Worm (Caenorhabditis elegans) whole organism, midembryonic: Measurements from ENCODE around the gene npp-18.

Experiments
- T22C8.4 ChIP-seq: fragments of 200-800 bp; sonication (Bioruptor generic); IDR thresholded peaks from 2 replicates; pipeline ENCODE4 v1.3.6; 2022; ENCODE audit warnings: missing genetic modification characterization, missing compliant biosample characterization
- cog-1 ChIP-seq: sonication (generic microtip); optimal IDR thresholded peaks from 2 replicates; lab custom pipeline; 2016; ENCODE audit warnings: missing genetic modification characterization, missing compliant biosample characterization
- flt-1 ChIP-seq: fragments of 200-800 bp; sonication (Bioruptor generic); IDR thresholded peaks from 2 replicates; pipeline ENCODE4 v1.3.6; 2022; ENCODE audit warnings: missing genetic modification characterization, missing compliant biosample characterization
- klf-2 ChIP-seq: fragments of 200-800 bp; sonication (Bioruptor generic); conservative IDR thresholded peaks from 2 replicates; pipeline ENCODE4 v1.3.6; 2022; ENCODE audit warnings: missing genetic modification reagents, missing genetic modification characterization, missing compliant biosample characterization
- med-1 ChIP-seq: sonication (generic microtip); optimal IDR thresholded peaks from 2 replicates; lab custom pipeline; 2017; ENCODE audit warnings: missing genetic modification characterization, mild to moderate bottlenecking, missing compliant biosample characterization, antibody characterized with exemption, missing genetic modification reagents; ENCODE audit not compliant: insufficient read depth
- ref-1 ChIP-seq: fragments of 200-800 bp; sonication (Bioruptor generic); conservative IDR thresholded peaks from 2 replicates; pipeline ENCODE4 v1.3.6; 2022; ENCODE audit warnings: missing genetic modification reagents, missing genetic modification characterization, missing compliant biosample characterization
- tab-1 ChIP-seq: fragments of 200-800 bp; sonication (Bioruptor generic); IDR thresholded peaks from 2 replicates; pipeline ENCODE4 v1.3.6; 2022; ENCODE audit warnings: missing genetic modification characterization, missing compliant biosample characterization
- ztf-23 ChIP-seq: fragments of 200-800 bp; sonication (Bioruptor generic); IDR thresholded peaks from 2 replicates; pipeline ENCODE4 v1.3.6; 2022; ENCODE audit warnings: missing genetic modification reagents, missing genetic modification characterization, missing compliant biosample characterization
- ztf-29 ChIP-seq: fragments of 200-800 bp; sonication (Bioruptor generic); IDR thresholded peaks from 2 replicates; pipeline ENCODE4 v1.3.6; 2022; ENCODE audit warnings: missing genetic modification reagents, missing genetic modification characterization, missing compliant biosample characterization

npp-18 gene

ce11 chrIII:13302578-13302977 lies 5.9 kb downstream of the npp-18 start:
- TF ChIP-seq cog-1 (tag; lab: Kevin White, UChicago): no peak
- no peak for TF ChIP-seq tab-1 (GFP tag; lab: Robert Waterston, UW)
- TF ChIP-seq ref-1 (GFP tag; lab: Robert Waterston, UW): no peak
- no peak for TF ChIP-seq T22C8.4
- TF ChIP-seq ztf-29 (GFP tag; lab: Robert Waterston, UW): no peak
- TF ChIP-seq flt-1 (GFP tag; lab: Robert Waterston, UW): no peak
- TF ChIP-seq klf-2 (GFP tag; lab: Robert Waterston, UW): no peak
- TF ChIP-seq ztf-23 (GFP tag; lab: Robert Waterston, UW): no peak
- TF ChIP-seq med-1: no peak

- TF ChIP-seq flt-1 (GFP tag; lab: Robert Waterston, UW): no peak
- no peak for TF ChIP-seq ref-1 (GFP tag; lab: Robert Waterston, UW)
- no peak for TF ChIP-seq klf-2 (GFP tag; lab: Robert Waterston, UW)
- no peak for TF ChIP-seq cog-1 (tag; lab: Kevin White, UChicago)
- TF ChIP-seq med-1: no peak
- no peak for TF ChIP-seq ztf-29 (GFP tag; lab: Robert Waterston, UW)
- no peak for TF ChIP-seq T22C8.4
- no peak for TF ChIP-seq tab-1 (GFP tag; lab: Robert Waterston, UW)
- no peak for TF ChIP-seq ztf-23 (GFP tag; lab: Robert Waterston, UW)
Observed at ce11 chrIII:13305537-13305936, 8.9 kb downstream of the npp-18 start.

- no peak for TF ChIP-seq tab-1 (GFP tag; lab: Robert Waterston, UW)
- TF ChIP-seq ref-1 (GFP tag; lab: Robert Waterston, UW): no peak
- TF ChIP-seq cog-1 (tag; lab: Kevin White, UChicago): no peak
- TF ChIP-seq med-1: no peak
- no peak for TF ChIP-seq T22C8.4
- no peak for TF ChIP-seq ztf-23 (GFP tag; lab: Robert Waterston, UW)
- no peak for TF ChIP-seq klf-2 (GFP tag; lab: Robert Waterston, UW)
- no peak for TF ChIP-seq ztf-29 (GFP tag; lab: Robert Waterston, UW)
- no peak for TF ChIP-seq flt-1 (GFP tag; lab: Robert Waterston, UW)
Observed at ce11 chrIII:13307107-13307506, 10.5 kb downstream of the npp-18 start, which contains the start of the genes klp-19 and slc-36.1. klp-19 (minus strand) TSS chrIII:13307259. slc-36.1 (plus strand) TSS chrIII:13307502.

ce11 chrIII:13310552-13310951 lies 13.9 kb downstream of the npp-18 start:
- TF ChIP-seq cog-1 (tag; lab: Kevin White, UChicago): no peak
- TF ChIP-seq T22C8.4: no peak
- no peak for TF ChIP-seq flt-1 (GFP tag; lab: Robert Waterston, UW)
- no peak for TF ChIP-seq tab-1 (GFP tag; lab: Robert Waterston, UW)
- no peak for TF ChIP-seq med-1
- no peak for TF ChIP-seq ztf-23 (GFP tag; lab: Robert Waterston, UW)
- TF ChIP-seq klf-2 (GFP tag; lab: Robert Waterston, UW): no peak
- TF ChIP-seq ref-1 (GFP tag; lab: Robert Waterston, UW): no peak
- TF ChIP-seq ztf-29 (GFP tag; lab: Robert Waterston, UW): no peak

- TF ChIP-seq T22C8.4 (0 out of 2 replicates have a peak, but pooled peaks have one; percentile 38), ztf-29 (GFP tag; lab: Robert Waterston, UW) (no peak), ref-1 (GFP tag; lab: Robert Waterston, UW) (no peak), flt-1 (GFP tag; lab: Robert Waterston, UW) (no peak), med-1 (no peak), tab-1 (GFP tag; lab: Robert Waterston, UW) (no peak), ztf-23 (GFP tag; lab: Robert Waterston, UW) (no peak), klf-2 (GFP tag; lab: Robert Waterston, UW) (no peak)
Observed at ce11 chrIII:13313788-13314187, 17.1 kb downstream of the npp-18 start, which contains the start of gene Y43F4B.10. Y43F4B.10 (plus strand) TSS chrIII:13314068.

- no peak for TF ChIP-seq flt-1 (GFP tag; lab: Robert Waterston, UW)
- TF ChIP-seq med-1: no peak
- no peak for TF ChIP-seq klf-2 (GFP tag; lab: Robert Waterston, UW)
- no peak for TF ChIP-seq tab-1 (GFP tag; lab: Robert Waterston, UW)
- no peak for TF ChIP-seq ref-1 (GFP tag; lab: Robert Waterston, UW)
- no peak for TF ChIP-seq T22C8.4
- TF ChIP-seq cog-1 (tag; lab: Kevin White, UChicago): no peak
Observed at ce11 chrIII:13314636-13315035, 18.0 kb downstream of the npp-18 start.

ce11 chrIII:13315071-13315470 lies 18.4 kb downstream of the npp-18 start, which contains the start of gene dph-7:
dph-7 (plus strand) TSS chrIII:13315123.
- TF ChIP-seq T22C8.4 (no peak), ref-1 (GFP tag; lab: Robert Waterston, UW) (no peak), ztf-23 (GFP tag; lab: Robert Waterston, UW) (no peak), med-1 (no peak), ztf-29 (GFP tag; lab: Robert Waterston, UW) (no peak), klf-2 (GFP tag; lab: Robert Waterston, UW) (no peak), tab-1 (GFP tag; lab: Robert Waterston, UW) (no peak)

ce11 chrIII:13316935-13317334 lies 20.3 kb downstream of the npp-18 start:
- TF ChIP-seq flt-1 (GFP tag; lab: Robert Waterston, UW) (no peak), cog-1 (tag; lab: Kevin White, UChicago) (no peak), klf-2 (GFP tag; lab: Robert Waterston, UW) (no peak), ztf-23 (GFP tag; lab: Robert Waterston, UW) (no peak), ref-1 (GFP tag; lab: Robert Waterston, UW) (no peak), tab-1 (GFP tag; lab: Robert Waterston, UW) (no peak), T22C8.4 (no peak), ztf-29 (GFP tag; lab: Robert Waterston, UW) (no peak), med-1 (no peak)

- TF ChIP-seq T22C8.4: no peak
- TF ChIP-seq klf-2 (GFP tag; lab: Robert Waterston, UW): no peak
- no peak for TF ChIP-seq flt-1 (GFP tag; lab: Robert Waterston, UW)
- no peak for TF ChIP-seq med-1
- TF ChIP-seq cog-1 (tag; lab: Kevin White, UChicago): no peak
Observed at ce11 chrIII:13317383-13317911, 20.8 kb downstream of the npp-18 start.
